Worm (Caenorhabditis elegans): Measurements from ENCODE around the gene acl-4.
"Not testable (repeated sequence)": the region's sequence is repeated elsewhere in the genome, so short reads cannot be mapped to it uniquely, and the experiment has no call there.

The acl-4 gene

ce11 chrX:2039358-2039757 is 30.9 kb downstream of the acl-4 start, which contains the start of gene smex-2:
smex-2 (minus strand) TSS chrX:2039458.
- TF ChIP-seq Y53G8AR.9 (GFP tag; conservative IDR thresholded peaks at IDR 0.05) (no peak), lin-26 (GFP tag; IDR thresholded peaks at IDR 0.05) (no peak), xnd-1 (tag; optimal IDR thresholded peaks at IDR 0.05) (no peak)

- TF ChIP-seq T07F8.4 (tag; optimal IDR thresholded peaks at IDR 0.05) = no peak
- TF ChIP-seq hsf-1 (GFP tag; IDR thresholded peaks at IDR 0.05) = no peak
- TF ChIP-seq bed-1 (GFP tag; IDR thresholded peaks at IDR 0.05) = no peak
- no peak for TF ChIP-seq hrde-1 (tag; optimal IDR thresholded peaks at IDR 0.05; ENCODE audit: borderline replicate concordance)
- no peak for TF ChIP-seq zim-3 (tag; optimal IDR thresholded peaks at IDR 0.05)
- TF ChIP-seq Y79H2A.3 (GFP tag; conservative IDR thresholded peaks at IDR 0.05) = no peak
- no peak for TF ChIP-seq egl-44 (GFP tag; IDR thresholded peaks at IDR 0.05)
These were observed 35.1 kb downstream of the acl-4 start, which contains the start of gene ergi-1 for ce11 chrX:2035172-2035571. ergi-1 (minus strand) TSS chrX:2035272.

ce11 chrX:2031414-2031813 is 38.8 kb downstream of the acl-4 start, which contains the start of gene Y102A11A.5:
Y102A11A.5 (minus strand) TSS chrX:2031588.
- TF ChIP-seq lin-40 (tag; optimal IDR thresholded peaks at IDR 0.05) (no peak), ceh-58 (GFP tag; IDR thresholded peaks at IDR 0.05) (no peak), ceh-91 (GFP tag; IDR thresholded peaks at IDR 0.05) (no peak), ceh-27 (GFP tag; optimal IDR thresholded peaks at IDR 0.05) (no peak), F10E7.11 (tag; optimal IDR thresholded peaks at IDR 0.05) (no peak), bed-2 (GFP tag; IDR thresholded peaks at IDR 0.05) (no peak), egl-44 (GFP tag; IDR thresholded peaks at IDR 0.05) (no peak), hrde-1 (tag; optimal IDR thresholded peaks at IDR 0.05; ENCODE audit: borderline replicate concordance) (no peak), nfya-1 (tag; optimal IDR thresholded peaks at IDR 0.05; ENCODE audit: borderline replicate concordance, insufficient read depth) (no peak)

ce11 chrX:2030871-2031270 is 39.4 kb downstream of the acl-4 start:
- TF ChIP-seq ztf-26 (tag; optimal IDR thresholded peaks at IDR 0.05) = no peak
- TF ChIP-seq madf-6 (GFP tag; IDR thresholded peaks at IDR 0.05) = no peak
- TF ChIP-seq him-1 (tag; optimal IDR thresholded peaks at IDR 0.05) = no peak
- TF ChIP-seq F33H1.4 (GFP tag; IDR thresholded peaks at IDR 0.05) = no peak
- no peak for TF ChIP-seq pbrm-1 (GFP tag; IDR thresholded peaks at IDR 0.05)
- no peak for TF ChIP-seq repo-1 (tag; optimal IDR thresholded peaks at IDR 0.05)
- no peak for TF ChIP-seq lin-40 (tag; optimal IDR thresholded peaks at IDR 0.05)
- TF ChIP-seq tbp1 (GFP tag; optimal IDR thresholded peaks at IDR 0.05) = no peak
- TF ChIP-seq sea-2 (GFP tag; IDR thresholded peaks at IDR 0.05) = no peak
- TF ChIP-seq T07F8.4 (tag; optimal IDR thresholded peaks at IDR 0.05) = no peak
- TF ChIP-seq athp-1 (tag; optimal IDR thresholded peaks at IDR 0.05) = no peak
- TF ChIP-seq unc-130 (GFP tag; optimal IDR thresholded peaks at IDR 0.05) = no peak
- no peak for TF ChIP-seq F22D6.2 (tag; optimal IDR thresholded peaks at IDR 0.05)
- TF ChIP-seq zfh-2 (GFP tag; conservative IDR thresholded peaks at IDR 0.05) = no peak

ce11 chrX:2026342-2026741 is 43.9 kb downstream of the acl-4 start, which contains the start of gene Y102A11A.2:
Y102A11A.2 (plus strand) TSS chrX:2026642.
- TF ChIP-seq ztf-25 (GFP tag; IDR thresholded peaks at IDR 0.05); Y53G8AR.9 (GFP tag; conservative IDR thresholded peaks at IDR 0.05); dpl-1 (GFP tag; optimal IDR thresholded peaks at IDR 0.05): not testable (repeated sequence)

ce11 chrX:2025405-2025804 is 44.8 kb downstream of the acl-4 start:
- TF ChIP-seq nhr-80 (tag; optimal IDR thresholded peaks at IDR 0.05) = peak; percentile 59

All from whole organism, young adult.